Fruit fly (Drosophila melanogaster): ENCODE results near the gene CG18641.

The CG18641 gene

DNA sequence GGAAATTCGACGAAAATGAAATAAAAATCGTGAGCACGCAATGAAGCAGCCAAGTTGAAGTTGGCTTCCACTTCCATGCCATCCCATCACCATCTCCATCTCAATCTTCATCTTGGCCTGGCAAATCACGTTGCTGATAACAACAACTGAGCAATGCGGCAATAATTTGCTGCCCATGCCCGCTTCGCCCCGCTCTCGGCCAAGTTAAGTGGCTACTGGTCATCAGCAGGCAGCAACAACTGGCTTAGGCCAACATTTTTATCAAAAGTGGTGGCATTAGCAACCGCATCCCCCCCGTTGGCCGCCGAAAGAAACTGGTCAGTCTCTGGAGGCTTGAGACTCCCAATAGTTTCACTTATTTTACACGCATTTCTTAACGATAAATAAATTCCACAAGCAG, 15.1 kb upstream of the CG18641 start:
- TF ChIP-seq oc (tag; optimal IDR thresholded peaks at IDR 0.05) (peak; percentile 43), BtbVII (GFP tag; optimal IDR thresholded peaks at IDR 0.05) (no peak), CG12769 (tag; optimal IDR thresholded peaks at IDR 0.05) (peak; percentile 36), vfl (GFP tag; optimal IDR thresholded peaks at IDR 0.05) (no peak), grn (GFP tag; optimal IDR thresholded peaks at IDR 0.05) (peak; percentile 12), CG11247 (GFP tag; IDR thresholded peaks at IDR 0.05) (no peak), crol (GFP tag; IDR thresholded peaks at IDR 0.05) (peak; percentile 59), pros (GFP tag; optimal IDR thresholded peaks at IDR 0.05) (peak; percentile 93), sd (tag; optimal IDR thresholded peaks at IDR 0.05) (peak; percentile 80), bowl (GFP tag; IDR thresholded peaks at IDR 0.05) (0 out of 2 replicates have a peak, but pooled peaks have one; percentile 56)

DNA sequence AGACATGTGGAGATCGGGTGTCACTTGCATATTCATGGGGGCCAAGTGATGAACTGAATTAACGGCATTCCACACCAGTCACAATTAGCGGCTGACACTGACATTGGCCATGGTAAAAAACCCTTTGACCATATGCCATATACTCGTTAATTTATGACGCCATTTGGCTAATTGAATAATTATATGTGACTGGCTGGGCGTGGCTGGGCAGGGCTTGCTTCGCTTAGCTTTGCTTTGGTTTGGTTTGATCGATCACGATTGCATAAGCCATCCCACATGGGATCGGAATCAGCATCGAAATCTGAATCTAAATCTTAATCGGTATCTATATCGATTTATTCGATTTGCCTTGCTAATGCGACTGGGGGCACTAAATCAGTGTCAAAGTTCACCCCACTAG, 14.5 kb upstream of the CG18641 start:
- TF ChIP-seq sd (tag; optimal IDR thresholded peaks at IDR 0.05) (peak; percentile 10), D19A (tag; optimal IDR thresholded peaks at IDR 0.05) (no peak), gsb-n (tag; optimal IDR thresholded peaks at IDR 0.05) (no peak), Awh (GFP tag; IDR thresholded peaks at IDR 0.05) (peak; percentile 77), CG18011 (GFP tag; optimal IDR thresholded peaks at IDR 0.05) (no peak)

DNA sequence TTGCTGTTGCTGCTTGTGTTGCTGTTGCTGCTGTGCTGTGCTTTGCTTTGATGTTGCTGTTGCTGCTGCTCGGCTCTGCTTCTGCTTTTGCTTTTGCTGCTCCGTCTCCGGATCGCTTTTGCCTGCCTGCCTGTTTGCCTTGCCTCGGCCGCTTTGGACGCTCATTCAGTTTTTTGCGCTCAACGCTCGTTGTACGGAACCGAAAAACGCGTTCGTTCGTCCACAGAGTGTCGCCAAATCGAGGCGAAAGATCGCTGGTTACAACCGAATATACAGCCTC, 13.0 kb upstream of the CG18641 start, which contains the start of gene dpp:
Gene dpp (plus strand): TSS at position 164 of the 280 bp plus-strand sequence.
- TF ChIP-seq sob (GFP tag; IDR thresholded peaks at IDR 0.05), result peak; percentile 31; the same call in 1 of the 2 replicates
- TF ChIP-seq CG6175 (GFP tag; IDR thresholded peaks at IDR 0.05), result peak; percentile 84; the same call in 2 of the 3 replicates
- TF ChIP-seq CG2116 (GFP tag; optimal IDR thresholded peaks at IDR 0.05), result no peak
- TF ChIP-seq Trl (optimal IDR thresholded peaks at IDR 0.05), result peak in 1 of 2 experiments; percentile 22
- no peak for TF ChIP-seq Trl (GFP tag; optimal IDR thresholded peaks at IDR 0.05)
- peak; percentile 44 for TF ChIP-seq Deaf1 (tag; optimal IDR thresholded peaks at IDR 0.05)
- TF ChIP-seq hth (optimal IDR thresholded peaks at IDR 0.05), result no peak
- TF ChIP-seq CG3407 (GFP tag; optimal IDR thresholded peaks at IDR 0.05), result no peak
- TF ChIP-seq Adf1 (GFP tag; IDR thresholded peaks at IDR 0.05), result peak; percentile 39
- no peak for TF ChIP-seq gcm (GFP tag; optimal IDR thresholded peaks at IDR 0.05)
- no peak for TF ChIP-seq gt (GFP tag; IDR thresholded peaks at IDR 0.05)
- TF ChIP-seq ato (GFP tag; IDR thresholded peaks at IDR 0.05; ENCODE audit: partially characterized antibody), result no peak
- no peak for TF ChIP-seq Hey (tag; optimal IDR thresholded peaks at IDR 0.05)
- peak; percentile 11 for TF ChIP-seq cg (GFP tag; optimal IDR thresholded peaks at IDR 0.05)
- peak; percentile 23 for TF ChIP-seq CG8478 (optimal IDR thresholded peaks at IDR 0.05)
- TF ChIP-seq Aef1 (GFP tag; IDR thresholded peaks at IDR 0.05), result 0 out of 3 replicates have a peak, but pooled peaks have one; percentile 15

DNA sequence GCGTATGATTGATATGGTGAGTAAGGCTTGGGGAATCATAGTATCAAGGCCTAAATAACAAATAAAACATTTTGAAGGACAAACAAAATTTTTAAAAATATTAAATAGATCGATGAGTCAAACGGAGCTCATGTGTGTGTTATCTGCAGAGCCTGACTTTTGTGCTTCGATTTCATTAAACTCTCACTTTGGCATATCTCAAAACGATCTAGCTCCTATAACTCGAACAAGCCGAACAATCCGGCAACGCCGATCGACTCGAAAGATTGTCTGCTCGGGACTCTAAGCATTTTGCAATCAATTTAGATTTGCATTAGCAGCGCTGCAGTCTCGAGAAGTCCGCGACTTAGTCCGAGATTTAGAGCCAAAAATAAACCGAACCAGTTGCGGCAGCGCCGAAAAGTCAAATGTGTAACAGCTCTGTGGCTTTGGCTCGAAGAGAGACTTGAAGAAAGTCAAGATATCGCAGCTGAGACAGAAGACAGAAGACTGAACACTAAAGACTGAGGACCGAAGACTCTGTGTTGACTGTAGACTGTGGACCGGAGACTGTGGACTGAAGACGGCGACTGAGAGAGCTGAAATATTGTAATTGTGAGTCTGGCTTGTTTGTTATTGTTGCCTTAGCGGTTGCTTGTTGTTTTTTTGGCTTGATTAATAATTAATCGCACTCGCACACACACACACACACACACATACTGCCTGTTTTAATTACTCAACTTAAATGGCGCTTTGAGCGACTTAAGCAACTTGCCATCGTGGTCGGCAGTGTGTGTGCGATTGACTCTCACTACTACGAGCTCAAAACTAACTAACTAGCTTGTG, 12.5 kb upstream of the CG18641 start:
- TF ChIP-seq Usf (GFP tag; optimal IDR thresholded peaks at IDR 0.05) (no peak), z (GFP tag; IDR thresholded peaks at IDR 0.05) (peak; percentile 81), CG14860 (GFP tag; IDR thresholded peaks at IDR 0.05; ENCODE audit: partially characterized antibody) (no peak), pros (GFP tag; optimal IDR thresholded peaks at IDR 0.05) (peak; percentile 100), H15 (GFP tag; IDR thresholded peaks at IDR 0.05) (no peak), cg (GFP tag; optimal IDR thresholded peaks at IDR 0.05) (peak; percentile 50), CG2678 (tag; optimal IDR thresholded peaks at IDR 0.05) (no peak), sens (GFP tag) (peak; percentile 60), Med (GFP tag) (peak; percentile 37), Sry-δ (GFP tag; optimal IDR thresholded peaks at IDR 0.05) (no peak), gro (GFP tag; optimal IDR thresholded peaks at IDR 0.05) (no peak), Neu2 (GFP tag; optimal IDR thresholded peaks at IDR 0.05; ENCODE audit: borderline replicate concordance) (no peak), Awh (GFP tag; IDR thresholded peaks at IDR 0.05) (peak; percentile 43; the same call in 1 of the 2 replicates), vvl (GFP tag; IDR thresholded peaks at IDR 0.05) (peak; percentile 39; the same call in 1 of the 2 replicates), chinmo (GFP tag; IDR thresholded peaks at IDR 0.05; ENCODE audit: partially characterized antibody) (peak; percentile 75; the same call in 1 of the 4 replicates), abd-A (tag; optimal IDR thresholded peaks at IDR 0.05) (peak; percentile 78), caup (GFP tag; optimal IDR thresholded peaks at IDR 0.05; ENCODE audit: severe bottlenecking) (no peak), Trl (optimal IDR thresholded peaks at IDR 0.05) (peak in 1 of 2 experiments; percentile 52), Trl (GFP tag; optimal IDR thresholded peaks at IDR 0.05) (no peak), CG11504 (tag; optimal IDR thresholded peaks at IDR 0.05) (peak; percentile 3), ab (GFP tag; optimal IDR thresholded peaks at IDR 0.05) (no peak)

All from whole organism, embryonic.